Worm (Caenorhabditis elegans) whole organism, L1 larva: Measurements from ENCODE around the gene F11D5.7.

Experiments
- C04F5.9 ChIP-seq: sonication (generic microtip); optimal IDR thresholded peaks from 2 replicates; lab custom pipeline; 2016; ENCODE audit warnings: missing genetic modification characterization, missing compliant biosample characterization
- C16A3.4 ChIP-seq: fragments of 150-350 bp; optimal IDR thresholded peaks from 2 replicates; lab custom pipeline; 2014; ENCODE audit warnings: missing biosample characterization, missing genetic modification characterization
- blmp-1 ChIP-seq: fragments of 150-350 bp; optimal IDR thresholded peaks from 2 replicates; lab custom pipeline; 2014; ENCODE audit warnings: missing biosample characterization, missing genetic modification characterization
- ceh-63 ChIP-seq: fragments of 200-800 bp; sonication (Bioruptor generic); optimal IDR thresholded peaks from 2 replicates; lab custom pipeline; 2018; ENCODE audit warnings: mild to moderate bottlenecking, missing genetic modification characterization, missing compliant biosample characterization
- ceh-8 ChIP-seq: fragments of 200-800 bp; sonication (Bioruptor generic); optimal IDR thresholded peaks from 2 replicates; lab custom pipeline; 2018; ENCODE audit warnings: mild to moderate bottlenecking, missing genetic modification characterization, moderate library complexity, missing compliant biosample characterization
- ceh-82 ChIP-seq, 3 experiments: fragments of 150-350 bp in 1 of 3; sonication (generic microtip) in 2 of 3; optimal IDR thresholded peaks; 2 replicates each; lab custom pipeline; 2014 to 2017; ENCODE audit warnings: missing biosample characterization in 3 of 3, missing genetic modification characterization in 3 of 3
- dsc-1 ChIP-seq: sonication (generic microtip); optimal IDR thresholded peaks from 2 replicates; lab custom pipeline; 2016; ENCODE audit warnings: mild to moderate bottlenecking, missing genetic modification characterization, missing compliant biosample characterization
- efl-1 ChIP-seq, 4 experiments: fragments of 150-350 bp; optimal IDR thresholded peaks in 3 of 4; peaks in 1 of 4; 1 replicate in 1 of 4; 2 replicates in 3 of 4; lab custom pipeline; 2014; ENCODE audit warnings: missing biosample characterization in 2 of 4, missing genetic modification characterization in 2 of 4, missing genetic modification reagents in 2 of 4
- egl-13 ChIP-seq: sonication (generic microtip); optimal IDR thresholded peaks from 2 replicates; lab custom pipeline; 2016; ENCODE audit warnings: missing genotype, missing genetic modification reagents, missing genetic modification characterization, missing compliant biosample characterization
- elt-2 ChIP-seq: sonication (generic microtip); optimal IDR thresholded peaks from 2 replicates; lab custom pipeline; 2016; ENCODE audit warnings: missing genetic modification characterization, mild to moderate bottlenecking, inconsistent platforms, missing compliant biosample characterization, missing genetic modification reagents
- ets-5 ChIP-seq: fragments of 200-800 bp; sonication (Bioruptor generic); IDR thresholded peaks from 2 replicates; pipeline ENCODE4 v1.3.6; 2022; ENCODE audit warnings: missing genetic modification characterization, missing compliant biosample characterization
- fkh-10 ChIP-seq: sonication (generic microtip); optimal IDR thresholded peaks from 2 replicates; lab custom pipeline; 2017; ENCODE audit warnings: missing biosample characterization, missing genetic modification reagents, missing genetic modification characterization
- fkh-8 ChIP-seq: sonication (generic microtip); optimal IDR thresholded peaks from 2 replicates; lab custom pipeline; 2016; ENCODE audit warnings: mild to moderate bottlenecking, missing genetic modification characterization, missing compliant biosample characterization
- hlh-17 ChIP-seq: fragments of 200-800 bp; sonication (Bioruptor generic); optimal IDR thresholded peaks from 2 replicates; lab custom pipeline; 2018; ENCODE audit warnings: missing genetic modification characterization, mild to moderate bottlenecking, missing compliant biosample characterization, moderate library complexity, borderline replicate concordance
- hpl-2 ChIP-seq: fragments of 150-350 bp; optimal IDR thresholded peaks from 2 replicates; lab custom pipeline; 2014; ENCODE audit warnings: missing biosample characterization, missing genetic modification reagents, missing genetic modification characterization
- isw-1 ChIP-seq: fragments of 200-800 bp; sonication (Bioruptor generic); IDR thresholded peaks from 2 replicates; pipeline ENCODE4 v1.3.6; 2022; ENCODE audit warnings: missing genetic modification characterization, missing compliant biosample characterization
- nhr-11 ChIP-seq: fragments of 150-350 bp; optimal IDR thresholded peaks from 2 replicates; lab custom pipeline; 2014; ENCODE audit warnings: missing biosample characterization, missing genetic modification characterization
- nhr-12 ChIP-seq: sonication (generic microtip); optimal IDR thresholded peaks from 2 replicates; lab custom pipeline; 2017; ENCODE audit warnings: missing biosample characterization, missing genetic modification characterization
- nhr-20 ChIP-seq: sonication (generic microtip); optimal IDR thresholded peaks from 2 replicates; lab custom pipeline; 2016; ENCODE audit warnings: mild to moderate bottlenecking, missing genetic modification characterization, missing compliant biosample characterization
- nhr-47 ChIP-seq: sonication (generic microtip); optimal IDR thresholded peaks from 2 replicates; lab custom pipeline; 2016; ENCODE audit warnings: mild to moderate bottlenecking, missing genetic modification characterization, moderate library complexity, missing compliant biosample characterization
- nhr-71 ChIP-seq: sonication (generic microtip); optimal IDR thresholded peaks from 2 replicates; lab custom pipeline; 2016; ENCODE audit warnings: mild to moderate bottlenecking, missing genetic modification characterization, moderate library complexity, missing compliant biosample characterization
- nhr-85 ChIP-seq: sonication (generic microtip); peaks from one replicate; lab custom pipeline; 2016; ENCODE audit warnings: missing genetic modification characterization, inconsistent platforms, missing compliant biosample characterization
- pqm-1 ChIP-seq: sonication (generic microtip); optimal IDR thresholded peaks from 3 replicates; lab custom pipeline; 2017; ENCODE audit warnings: missing biosample characterization, missing genetic modification characterization
- rnt-1 ChIP-seq: sonication (generic microtip); optimal IDR thresholded peaks from 2 replicates; lab custom pipeline; 2016; ENCODE audit warnings: mild to moderate bottlenecking, missing genetic modification characterization, moderate library complexity, missing compliant biosample characterization
- snpc-4 ChIP-seq: fragments of 150-350 bp; optimal IDR thresholded peaks from 2 replicates; lab custom pipeline; 2014; ENCODE audit warnings: missing biosample characterization, missing genetic modification characterization
- sox-4 ChIP-seq: sonication (generic microtip); optimal IDR thresholded peaks from 2 replicates; lab custom pipeline; 2016; ENCODE audit warnings: missing genetic modification characterization, missing compliant biosample characterization
- tbx-2 ChIP-seq: sonication (generic microtip); optimal IDR thresholded peaks from 2 replicates; lab custom pipeline; 2016; ENCODE audit warnings: missing genetic modification characterization, missing compliant biosample characterization
- unc-62 ChIP-seq: fragments of 150-350 bp; optimal IDR thresholded peaks from 2 replicates; lab custom pipeline; 2014; ENCODE audit warnings: missing biosample characterization, missing genetic modification reagents, missing genetic modification characterization
- unc-98 ChIP-seq: fragments of 200-800 bp; sonication (Bioruptor generic); IDR thresholded peaks from 2 replicates; pipeline ENCODE4 v1.3.6; 2022; ENCODE audit warnings: missing genetic modification characterization, missing compliant biosample characterization

F11D5.7 gene

DNA sequence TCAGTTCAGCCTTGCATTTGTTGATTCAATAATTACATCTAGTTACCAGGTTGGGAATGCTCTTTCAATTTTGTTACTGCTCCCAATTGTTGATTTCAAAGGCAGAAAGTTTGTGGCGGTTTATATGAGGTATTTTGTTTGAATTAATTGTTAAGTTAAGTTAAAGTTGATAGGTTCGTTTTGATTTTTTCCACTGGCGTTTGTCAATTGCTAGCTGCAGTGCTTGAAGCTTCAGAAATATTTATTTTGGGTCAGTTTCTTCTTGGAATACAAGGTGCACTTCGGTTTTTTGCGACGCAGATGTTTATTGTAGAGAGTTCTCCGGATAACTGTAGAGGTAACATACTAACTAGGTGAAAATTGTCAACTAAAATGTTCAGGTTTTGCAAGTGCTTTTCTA, 2.4 kb upstream of the F11D5.7 start, which contains the start of gene F11D5.5:
Gene F11D5.5, plus strand, starts transcription at position 301 of the 400 bp plus-strand sequence.
- no peak for TF ChIP-seq pqm-1 (tag; lab: Kevin White, UChicago)
- no peak for TF ChIP-seq ceh-82 (tag; optimal IDR thresholded peaks at IDR 0.05; lab: Kevin White, UChicago)
- no peak for TF ChIP-seq rnt-1 (tag; lab: Kevin White, UChicago)
- TF ChIP-seq hlh-17 (GFP tag; lab: Kevin White, UChicago), result no peak
- no peak for TF ChIP-seq ceh-63 (GFP tag; lab: Kevin White, UChicago)

DNA sequence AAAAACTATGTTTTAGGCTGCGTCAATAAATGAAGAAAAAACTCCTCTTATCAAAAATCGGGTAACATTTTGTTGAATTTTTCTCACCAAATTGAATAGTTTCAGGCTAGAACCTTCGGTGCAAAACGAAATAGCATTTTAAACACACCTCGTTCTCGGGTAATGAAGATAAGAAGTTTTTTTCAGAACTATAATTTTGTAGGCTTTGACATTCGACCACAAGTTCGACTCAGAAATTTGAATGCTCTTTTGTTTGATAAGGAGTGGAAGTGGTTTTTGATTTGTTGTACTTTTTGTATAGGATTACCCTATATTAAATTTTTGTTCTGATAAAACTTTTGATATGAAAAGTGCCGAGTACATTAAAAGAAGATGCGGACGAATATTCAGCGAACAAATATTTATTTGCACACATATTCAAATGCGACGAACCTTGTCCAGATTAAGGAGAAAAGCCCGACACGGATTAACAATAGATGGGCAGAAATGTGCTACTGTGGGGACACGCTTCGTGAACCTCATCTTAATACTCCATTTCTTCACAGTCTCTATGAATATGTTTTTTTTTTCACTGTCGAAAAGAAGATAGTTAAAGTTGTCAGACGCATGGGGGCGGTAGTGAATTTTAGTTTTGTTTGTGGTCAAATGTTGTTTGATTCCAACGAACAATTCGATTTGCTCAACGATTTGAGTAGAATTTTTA, 2.6 kb downstream of the F11D5.7 start:
- TF ChIP-seq tbx-2 (tag; lab: Kevin White, UChicago), result no peak
- peak; percentile 18 for TF ChIP-seq elt-2 (tag; lab: Kevin White, UChicago)
- no peak for TF ChIP-seq isw-1 (GFP tag; lab: Robert Waterston, UW)
- no peak for TF ChIP-seq nhr-47 (tag; lab: Kevin White, UChicago)
- TF ChIP-seq snpc-4, result no peak
- TF ChIP-seq nhr-71 (tag; lab: Kevin White, UChicago), result no peak
- no peak for TF ChIP-seq unc-98 (GFP tag; lab: Robert Waterston, UW)
- no peak for TF ChIP-seq C16A3.4 (tag; lab: Kevin White, UChicago)
- TF ChIP-seq sox-4 (tag; lab: Kevin White, UChicago), result no peak
- TF ChIP-seq efl-1 (optimal IDR thresholded peaks at IDR 0.05; lab: Kevin White, UChicago), result no peak
- TF ChIP-seq efl-1 (GFP tag; optimal IDR thresholded peaks at IDR 0.05 in 1 of 2; lab: Kevin White, UChicago), result no peak
- peak; percentile 1 for TF ChIP-seq nhr-85 (tag; lab: Kevin White, UChicago)
- TF ChIP-seq nhr-12 (tag; lab: Kevin White, UChicago), result no peak

DNA sequence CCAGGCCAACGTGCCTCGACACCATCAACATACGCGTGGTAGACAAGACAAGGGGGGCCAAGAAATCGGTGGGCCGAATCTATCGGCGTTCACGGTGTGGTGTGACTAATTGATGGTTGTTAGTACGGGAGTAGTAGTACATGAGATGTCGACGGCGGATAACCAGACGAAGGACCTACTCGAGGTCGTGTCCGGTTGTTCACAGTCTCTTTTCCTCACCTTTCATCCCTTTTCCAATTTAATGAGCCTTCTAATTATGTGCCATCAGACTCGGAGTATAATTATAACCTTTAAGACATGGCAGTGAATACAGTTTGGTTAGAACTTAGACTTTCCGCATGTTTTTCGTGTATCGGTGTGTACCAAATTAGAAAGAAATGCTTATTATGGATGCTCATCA, 6.5 kb downstream of the F11D5.7 start:
- TF ChIP-seq blmp-1 (tag; lab: Kevin White, UChicago) (no peak), fkh-10 (GFP tag; lab: Kevin White, UChicago) (no peak), ets-5 (no peak), dsc-1 (tag; lab: Kevin White, UChicago) (no peak), unc-62 (no peak), ceh-63 (GFP tag; lab: Kevin White, UChicago) (no peak), C04F5.9 (tag; lab: Kevin White, UChicago) (no peak), egl-13 (tag; lab: Kevin White, UChicago) (no peak), rnt-1 (tag; lab: Kevin White, UChicago) (no peak)

DNA sequence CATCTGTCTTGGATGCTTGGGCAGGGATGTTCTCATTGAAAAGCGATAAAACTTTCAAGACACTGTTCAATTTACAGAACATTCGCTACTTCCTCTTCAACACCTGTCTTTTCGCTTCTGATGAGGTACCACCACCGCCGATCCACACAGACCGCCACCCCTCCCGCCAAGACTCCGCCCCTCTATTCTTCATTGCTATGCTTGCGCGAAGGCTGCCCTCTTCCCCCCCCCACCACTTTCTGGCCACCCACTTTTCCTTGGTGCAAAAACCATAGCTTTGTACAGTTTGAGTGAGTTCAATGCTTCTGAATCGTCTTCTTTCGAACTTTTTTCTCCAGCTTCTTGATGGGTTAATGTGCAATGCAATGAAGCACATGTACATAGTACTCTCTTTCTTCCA, 9.8 kb downstream of the F11D5.7 start:
- no peak for TF ChIP-seq efl-1 (optimal IDR thresholded peaks at IDR 0.05; lab: Kevin White, UChicago)
- TF ChIP-seq efl-1 (GFP tag; optimal IDR thresholded peaks at IDR 0.05 in 1 of 2; lab: Kevin White, UChicago), result peak in 1 of 2 experiments; percentile 51
- no peak for TF ChIP-seq nhr-11 (tag; lab: Kevin White, UChicago)
- no peak for TF ChIP-seq ceh-8
- TF ChIP-seq fkh-10 (GFP tag; lab: Kevin White, UChicago), result no peak
- TF ChIP-seq fkh-8 (tag; lab: Kevin White, UChicago), result no peak

DNA sequence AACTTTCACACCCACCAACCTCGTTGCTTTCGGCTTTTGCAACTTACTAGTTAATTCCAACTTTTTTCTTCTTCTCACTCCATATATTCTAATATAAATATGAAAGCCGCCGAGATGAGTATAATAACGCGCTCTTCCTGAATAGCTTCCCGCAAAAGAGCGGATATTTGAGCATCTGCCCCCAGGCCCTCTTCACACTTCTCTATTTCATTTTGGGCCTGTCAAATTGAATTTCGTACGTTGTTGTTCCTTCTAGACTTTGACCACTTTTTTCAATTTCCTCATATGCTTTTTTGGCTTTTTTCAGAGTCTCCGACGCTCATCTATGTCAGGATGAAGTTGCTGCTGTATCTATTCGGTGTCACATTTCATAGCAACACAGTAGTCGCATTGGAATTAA, 10.8 kb downstream of the F11D5.7 start, which contains the start of gene ddr-2:
Gene ddr-2, plus strand, starts transcription at position 301 of the 400 bp plus-strand sequence.
- TF ChIP-seq hpl-2 (GFP tag; lab: Kevin White, UChicago), result no peak

DNA sequence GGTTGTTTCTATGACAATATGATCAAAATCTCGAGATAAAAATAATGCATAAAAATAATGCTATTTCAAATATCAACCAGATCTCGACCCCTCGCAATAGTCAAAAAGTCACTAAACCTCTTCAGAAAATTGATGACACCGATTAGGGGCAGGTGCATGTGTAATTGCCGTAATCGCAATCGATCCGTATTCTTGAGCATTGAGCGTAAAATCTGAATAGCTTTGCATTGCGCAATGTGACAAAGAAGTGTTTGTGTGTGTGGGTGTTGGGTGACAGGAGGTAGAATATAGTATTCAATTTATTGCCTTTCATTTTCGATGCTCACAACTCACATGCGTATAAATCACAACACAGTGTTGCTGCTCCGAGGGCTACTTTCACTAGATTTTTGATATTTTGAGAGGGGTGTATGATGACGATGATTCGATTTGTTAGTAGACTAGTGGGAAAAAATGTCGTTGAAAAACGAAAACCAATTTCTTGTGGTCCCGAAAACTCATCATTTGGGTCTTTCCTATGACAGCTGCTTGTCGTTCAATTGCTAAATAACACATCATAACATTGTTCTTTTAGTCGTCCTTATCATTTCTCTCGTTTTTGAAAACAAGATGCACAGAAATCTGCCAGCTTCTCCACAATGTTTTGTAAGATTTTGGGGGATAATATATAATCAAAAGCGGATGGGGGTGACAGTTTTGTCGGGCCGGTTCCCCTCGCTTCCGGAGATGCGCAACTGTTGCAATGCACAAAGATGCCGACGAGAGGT, 11.9 kb downstream of the F11D5.7 start:
- no peak for TF ChIP-seq efl-1 (optimal IDR thresholded peaks at IDR 0.05; lab: Kevin White, UChicago)
- TF ChIP-seq efl-1 (GFP tag; optimal IDR thresholded peaks at IDR 0.05 in 1 of 2; lab: Kevin White, UChicago), result peak in 1 of 2 experiments; percentile 7
- TF ChIP-seq nhr-20 (tag; lab: Kevin White, UChicago), result no peak
